Worm (Caenorhabditis elegans) whole organism, L1 larva: ENCODE data around the gene Y50D4A.6.

Experiments used
- Y116A8C.19 ChIP-seq: sonication (generic microtip); optimal IDR thresholded peaks from 2 replicates; lab custom pipeline; 2016; ENCODE audit warnings: missing compliant biosample characterization, missing genetic modification characterization, borderline replicate concordance
- alr-1 ChIP-seq: fragments of 200-800 bp; sonication (Bioruptor generic); optimal IDR thresholded peaks from 2 replicates; lab custom pipeline; 2018; ENCODE audit warnings: borderline replicate concordance, mild to moderate bottlenecking, missing genetic modification characterization, missing compliant biosample characterization
- aly-2 ChIP-seq: fragments of 150-350 bp; optimal IDR thresholded peaks from 2 replicates; lab custom pipeline; 2014; ENCODE audit warnings: missing biosample characterization, missing genetic modification characterization
- ama-1 ChIP-seq: fragments of 150-350 bp; optimal IDR thresholded peaks from 2 replicates; lab custom pipeline; 2014
- blmp-1 ChIP-seq: fragments of 150-350 bp; optimal IDR thresholded peaks from 2 replicates; lab custom pipeline; 2014; ENCODE audit warnings: missing biosample characterization, missing genetic modification characterization
- ceh-8 ChIP-seq: fragments of 200-800 bp; sonication (Bioruptor generic); optimal IDR thresholded peaks from 2 replicates; lab custom pipeline; 2018; ENCODE audit warnings: mild to moderate bottlenecking, missing genetic modification characterization, moderate library complexity, missing compliant biosample characterization
- ceh-82 ChIP-seq, 3 experiments: fragments of 150-350 bp in 1 of 3; sonication (generic microtip) in 2 of 3; optimal IDR thresholded peaks; 2 replicates each; lab custom pipeline; 2014 to 2017; ENCODE audit warnings: missing biosample characterization in 3 of 3, missing genetic modification characterization in 3 of 3
- ceh-88 ChIP-seq: fragments of 200-800 bp; sonication (Bioruptor generic); IDR thresholded peaks from 2 replicates; pipeline ENCODE4 v1.3.6; 2022; ENCODE audit warnings: missing genetic modification characterization, missing compliant biosample characterization
- ceh-90 ChIP-seq: sonication (generic microtip); optimal IDR thresholded peaks from 2 replicates; lab custom pipeline; 2016; ENCODE audit warnings: missing genetic modification characterization, missing compliant biosample characterization
- ces-1 ChIP-seq: fragments of 150-350 bp; optimal IDR thresholded peaks from 2 replicates; lab custom pipeline; 2014; ENCODE audit warnings: missing biosample characterization, missing genetic modification reagents, missing genetic modification characterization
- dsc-1 ChIP-seq: sonication (generic microtip); optimal IDR thresholded peaks from 2 replicates; lab custom pipeline; 2016; ENCODE audit warnings: mild to moderate bottlenecking, missing genetic modification characterization, missing compliant biosample characterization
- egl-27 ChIP-seq, 2 experiments: fragments of 150-350 bp in 1 of 2; sonication (generic microtip); optimal IDR thresholded peaks; 3 replicates each; lab custom pipeline; 2017 to 2018; ENCODE audit warnings: missing biosample characterization in 2 of 2, missing genetic modification characterization in 2 of 2, missing genetic modification reagents in 2 of 2
- elt-2 ChIP-seq: sonication (generic microtip); optimal IDR thresholded peaks from 2 replicates; lab custom pipeline; 2016; ENCODE audit warnings: missing genetic modification characterization, mild to moderate bottlenecking, inconsistent platforms, missing compliant biosample characterization, missing genetic modification reagents
- elt-3 ChIP-seq, 6 experiments: fragments of 150-350 bp in 1 of 6; sonication (generic microtip); optimal IDR thresholded peaks; 2 replicates each; lab custom pipeline; 2017 to 2018; ENCODE audit warnings: missing biosample characterization in 6 of 6, missing genetic modification characterization in 6 of 6, inconsistent platforms in 1 of 6
- fkh-10 ChIP-seq: sonication (generic microtip); optimal IDR thresholded peaks from 2 replicates; lab custom pipeline; 2017; ENCODE audit warnings: missing biosample characterization, missing genetic modification reagents, missing genetic modification characterization
- fos-1 ChIP-seq: fragments of 150-350 bp; optimal IDR thresholded peaks from 2 replicates; lab custom pipeline; 2014; ENCODE audit warnings: missing biosample characterization, missing genetic modification characterization
- grh-1 ChIP-seq: fragments of 200-800 bp; sonication (Bioruptor generic); IDR thresholded peaks from 2 replicates; pipeline ENCODE4 v1.3.6; 2022; ENCODE audit warnings: missing genetic modification reagents, missing genetic modification characterization, missing compliant biosample characterization
- hlh-17 ChIP-seq: fragments of 200-800 bp; sonication (Bioruptor generic); optimal IDR thresholded peaks from 2 replicates; lab custom pipeline; 2018; ENCODE audit warnings: missing genetic modification characterization, mild to moderate bottlenecking, missing compliant biosample characterization, moderate library complexity, borderline replicate concordance
- irx-1 ChIP-seq: sonication (generic microtip); optimal IDR thresholded peaks from 2 replicates; lab custom pipeline; 2016; ENCODE audit warnings: missing genetic modification characterization, missing compliant biosample characterization
- jun-1 ChIP-seq: fragments of 150-350 bp; optimal IDR thresholded peaks from 2 replicates; lab custom pipeline; 2014; ENCODE audit warnings: missing biosample characterization, missing genetic modification reagents, missing genetic modification characterization
- lin-13 ChIP-seq: fragments of 150-350 bp; optimal IDR thresholded peaks from 2 replicates; lab custom pipeline; 2014; ENCODE audit warnings: missing biosample characterization, missing genetic modification reagents, missing genetic modification characterization
- lin-14 ChIP-seq: fragments of 200-800 bp; sonication (Bioruptor generic); optimal IDR thresholded peaks from 2 replicates; lab custom pipeline; 2018; ENCODE audit warnings: mild to moderate bottlenecking, missing genetic modification characterization, moderate library complexity, missing compliant biosample characterization
- lin-35 ChIP-seq, 2 experiments: fragments of 150-350 bp; optimal IDR thresholded peaks; 2 replicates each; lab custom pipeline; 2014; ENCODE audit warnings: missing biosample characterization in 2 of 2, missing genetic modification characterization in 2 of 2, missing genetic modification reagents in 2 of 2
- mab-9 ChIP-seq: fragments of 200-800 bp; sonication (Bioruptor generic); IDR thresholded peaks from 2 replicates; pipeline ENCODE4 v1.3.6; 2022; ENCODE audit warnings: missing genetic modification reagents, missing genetic modification characterization, missing compliant biosample characterization
- mdl-1 ChIP-seq, 2 experiments: fragments of 150-350 bp; optimal IDR thresholded peaks; 2 replicates each; lab custom pipeline; 2014 to 2017; ENCODE audit warnings: missing biosample characterization in 2 of 2, missing genetic modification characterization in 2 of 2, inconsistent platforms in 1 of 2
- mef-2 ChIP-seq: fragments of 150-350 bp; optimal IDR thresholded peaks from 2 replicates; lab custom pipeline; 2014; ENCODE audit warnings: missing biosample characterization, missing genetic modification characterization
- mep-1 ChIP-seq: fragments of 150-350 bp; optimal IDR thresholded peaks from 2 replicates; lab custom pipeline; 2014; ENCODE audit warnings: missing biosample characterization, missing genetic modification characterization
- nhr-11 ChIP-seq: fragments of 150-350 bp; optimal IDR thresholded peaks from 2 replicates; lab custom pipeline; 2014; ENCODE audit warnings: missing biosample characterization, missing genetic modification characterization
- nhr-19 ChIP-seq: fragments of 200-800 bp; sonication (Bioruptor generic); conservative IDR thresholded peaks from 2 replicates; pipeline ENCODE4 v1.3.6; 2022; ENCODE audit warnings: missing genetic modification characterization, missing compliant biosample characterization
- nhr-20 ChIP-seq: sonication (generic microtip); optimal IDR thresholded peaks from 2 replicates; lab custom pipeline; 2016; ENCODE audit warnings: mild to moderate bottlenecking, missing genetic modification characterization, missing compliant biosample characterization
- nhr-28 ChIP-seq: fragments of 150-350 bp; optimal IDR thresholded peaks from 2 replicates; lab custom pipeline; 2014; ENCODE audit warnings: missing biosample characterization, missing genetic modification characterization
- nhr-71 ChIP-seq: sonication (generic microtip); optimal IDR thresholded peaks from 2 replicates; lab custom pipeline; 2016; ENCODE audit warnings: mild to moderate bottlenecking, missing genetic modification characterization, moderate library complexity, missing compliant biosample characterization
- nhr-77 ChIP-seq: fragments of 150-350 bp; optimal IDR thresholded peaks from 2 replicates; lab custom pipeline; 2014; ENCODE audit warnings: missing biosample characterization, missing genetic modification characterization
- nhr-84 ChIP-seq: sonication (generic microtip); optimal IDR thresholded peaks from 2 replicates; lab custom pipeline; 2017; ENCODE audit warnings: missing biosample characterization, missing genetic modification characterization
- nhr-85 ChIP-seq: sonication (generic microtip); peaks from one replicate; lab custom pipeline; 2016; ENCODE audit warnings: missing genetic modification characterization, inconsistent platforms, missing compliant biosample characterization
- pag-3 ChIP-seq: sonication (generic microtip); optimal IDR thresholded peaks from 2 replicates; lab custom pipeline; 2017; ENCODE audit warnings: missing genetic modification characterization, mild to moderate bottlenecking, missing compliant biosample characterization, antibody characterized with exemption, borderline replicate concordance; ENCODE audit not compliant: insufficient read depth
- pax-3 ChIP-seq: fragments of 200-800 bp; sonication (Bioruptor generic); optimal IDR thresholded peaks from 2 replicates; lab custom pipeline; 2018; ENCODE audit warnings: mild to moderate bottlenecking, missing genetic modification characterization, moderate library complexity, missing compliant biosample characterization
- rnt-1 ChIP-seq: sonication (generic microtip); optimal IDR thresholded peaks from 2 replicates; lab custom pipeline; 2016; ENCODE audit warnings: mild to moderate bottlenecking, missing genetic modification characterization, moderate library complexity, missing compliant biosample characterization
- skn-1 ChIP-seq: fragments of 150-350 bp; optimal IDR thresholded peaks from 2 replicates; lab custom pipeline; 2014; ENCODE audit warnings: missing biosample characterization, missing genetic modification characterization
- snu-23 ChIP-seq: sonication (generic microtip); optimal IDR thresholded peaks from 2 replicates; lab custom pipeline; 2016; ENCODE audit warnings: missing genetic modification characterization, missing compliant biosample characterization
- sup-37 ChIP-seq: fragments of 200-800 bp; sonication (Bioruptor generic); optimal IDR thresholded peaks from 2 replicates; lab custom pipeline; 2018; ENCODE audit warnings: mild to moderate bottlenecking, missing genetic modification characterization, missing compliant biosample characterization
- swsn-7 ChIP-seq: sonication (generic microtip); optimal IDR thresholded peaks from 2 replicates; lab custom pipeline; 2016; ENCODE audit warnings: missing genetic modification characterization, missing compliant biosample characterization
- tbx-2 ChIP-seq: sonication (generic microtip); optimal IDR thresholded peaks from 2 replicates; lab custom pipeline; 2016; ENCODE audit warnings: missing genetic modification characterization, missing compliant biosample characterization
- unc-130 ChIP-seq: fragments of 150-350 bp; optimal IDR thresholded peaks from 2 replicates; lab custom pipeline; 2017; ENCODE audit warnings: missing biosample characterization, missing genetic modification characterization, inconsistent platforms
- unc-62 ChIP-seq: fragments of 150-350 bp; optimal IDR thresholded peaks from 2 replicates; lab custom pipeline; 2014; ENCODE audit warnings: missing biosample characterization, missing genetic modification reagents, missing genetic modification characterization
- zag-1 ChIP-seq: fragments of 150-350 bp; optimal IDR thresholded peaks from 2 replicates; lab custom pipeline; 2014; ENCODE audit warnings: missing biosample characterization, missing genetic modification characterization
- zip-4 ChIP-seq: fragments of 200-800 bp; sonication (Bioruptor generic); optimal IDR thresholded peaks from 2 replicates; lab custom pipeline; 2018; ENCODE audit warnings: mild to moderate bottlenecking, missing genetic modification characterization, moderate library complexity, missing compliant biosample characterization
- ztf-11 ChIP-seq, 2 experiments: sonication (generic microtip); optimal IDR thresholded peaks; 2 replicates each; lab custom pipeline; 2016 to 2017; ENCODE audit warnings: missing genetic modification characterization in 2 of 2, missing biosample characterization in 1 of 2, missing compliant biosample characterization in 1 of 2
- ztf-4 ChIP-seq: fragments of 150-350 bp; optimal IDR thresholded peaks from 2 replicates; lab custom pipeline; 2014; ENCODE audit warnings: missing biosample characterization, missing genetic modification characterization

Y50D4A.6 gene

ce11 chrV:1157443-1157842 lies 41.6 kb downstream of the Y50D4A.6 start:
- TF ChIP-seq zip-4 (GFP tag; lab: Kevin White, UChicago): no peak
- no peak for TF ChIP-seq lin-35 (GFP tag; optimal IDR thresholded peaks at IDR 0.05; lab: Kevin White, UChicago)
- peak in 1 of 3 experiments; percentile 9 for TF ChIP-seq ceh-82 (tag; optimal IDR thresholded peaks at IDR 0.05; lab: Kevin White, UChicago)
- TF ChIP-seq lin-14 (GFP tag; lab: Kevin White, UChicago): peak; percentile 15

ce11 chrV:1156431-1156830 lies 42.6 kb downstream of the Y50D4A.6 start:
- TF ChIP-seq nhr-19 (GFP tag; lab: Robert Waterston, UW) (no peak), dsc-1 (tag; lab: Kevin White, UChicago) (peak; percentile 65)

ce11 chrV:1155914-1156313 lies 43.2 kb downstream of the Y50D4A.6 start, which contains the start of gene cmd-1:
TSS of gene cmd-1 (plus strand) at chrV:1156271.
- TF ChIP-seq jun-1 (peak; percentile 10), skn-1 (tag; lab: Kevin White, UChicago) (no peak), nhr-20 (tag; lab: Kevin White, UChicago) (peak; percentile 54), sup-37 (GFP tag; lab: Kevin White, UChicago) (no peak), elt-2 (peak; percentile 5), fkh-10 (GFP tag; lab: Kevin White, UChicago) (no peak), ceh-82 (tag; optimal IDR thresholded peaks at IDR 0.05; lab: Kevin White, UChicago) (no peak), lin-13 (GFP tag; lab: Kevin White, UChicago) (no peak), irx-1 (no peak), unc-130 (tag; lab: Kevin White, UChicago) (no peak), aly-2 (no peak), ceh-90 (tag; lab: Kevin White, UChicago) (no peak), Y116A8C.19 (tag; lab: Kevin White, UChicago) (no peak), pag-3 (tag; lab: Kevin White, UChicago) (no peak), egl-27 (tag; optimal IDR thresholded peaks at IDR 0.05; lab: Kevin White, UChicago) (no peak), mef-2 (tag; lab: Kevin White, UChicago) (no peak), ztf-11 (tag; optimal IDR thresholded peaks at IDR 0.05; lab: Kevin White, UChicago) (no peak), tbx-2 (tag; lab: Kevin White, UChicago) (no peak), ces-1 (no peak), rnt-1 (tag; lab: Kevin White, UChicago) (no peak), nhr-28 (tag; lab: Kevin White, UChicago) (no peak), pax-3 (tag; lab: Kevin White, UChicago) (no peak), zag-1 (no peak), nhr-19 (GFP tag; lab: Robert Waterston, UW) (no peak), mdl-1 (tag; optimal IDR thresholded peaks at IDR 0.05; lab: Kevin White, UChicago) (no peak), blmp-1 (tag; lab: Kevin White, UChicago) (peak; percentile 75), swsn-7 (tag; lab: Kevin White, UChicago) (no peak), ceh-8 (no peak), nhr-84 (tag; lab: Kevin White, UChicago) (no peak), fos-1 (tag; lab: Kevin White, UChicago) (peak; percentile 9), nhr-71 (peak; percentile 26), grh-1 (GFP tag; lab: Robert Waterston, UW) (no peak), alr-1 (tag; lab: Kevin White, UChicago) (no peak), mep-1 (tag; lab: Kevin White, UChicago) (peak; percentile 2), nhr-11 (tag; lab: Kevin White, UChicago) (no peak), elt-3 (tag; optimal IDR thresholded peaks at IDR 0.05; lab: Kevin White, UChicago) (peak in 2 of 6 experiments; percentile 13 to 69), lin-14 (GFP tag; lab: Kevin White, UChicago) (peak; percentile 78), mab-9 (GFP tag; lab: Robert Waterston, UW) (no peak), ama-1 (no peak), snu-23 (GFP tag; lab: Kevin White, UChicago) (peak; percentile 18), nhr-85 (peak; percentile 59), ceh-88 (no peak), hlh-17 (GFP tag; lab: Kevin White, UChicago) (no peak), nhr-77 (tag; lab: Kevin White, UChicago) (no peak), unc-62 (GFP tag; lab: Kevin White, UChicago) (no peak), ztf-4 (tag; lab: Kevin White, UChicago) (peak; percentile 21)
